Worm (Caenorhabditis elegans): ENCODE data around the gene syf-2.

Gene syf-2

DNA sequence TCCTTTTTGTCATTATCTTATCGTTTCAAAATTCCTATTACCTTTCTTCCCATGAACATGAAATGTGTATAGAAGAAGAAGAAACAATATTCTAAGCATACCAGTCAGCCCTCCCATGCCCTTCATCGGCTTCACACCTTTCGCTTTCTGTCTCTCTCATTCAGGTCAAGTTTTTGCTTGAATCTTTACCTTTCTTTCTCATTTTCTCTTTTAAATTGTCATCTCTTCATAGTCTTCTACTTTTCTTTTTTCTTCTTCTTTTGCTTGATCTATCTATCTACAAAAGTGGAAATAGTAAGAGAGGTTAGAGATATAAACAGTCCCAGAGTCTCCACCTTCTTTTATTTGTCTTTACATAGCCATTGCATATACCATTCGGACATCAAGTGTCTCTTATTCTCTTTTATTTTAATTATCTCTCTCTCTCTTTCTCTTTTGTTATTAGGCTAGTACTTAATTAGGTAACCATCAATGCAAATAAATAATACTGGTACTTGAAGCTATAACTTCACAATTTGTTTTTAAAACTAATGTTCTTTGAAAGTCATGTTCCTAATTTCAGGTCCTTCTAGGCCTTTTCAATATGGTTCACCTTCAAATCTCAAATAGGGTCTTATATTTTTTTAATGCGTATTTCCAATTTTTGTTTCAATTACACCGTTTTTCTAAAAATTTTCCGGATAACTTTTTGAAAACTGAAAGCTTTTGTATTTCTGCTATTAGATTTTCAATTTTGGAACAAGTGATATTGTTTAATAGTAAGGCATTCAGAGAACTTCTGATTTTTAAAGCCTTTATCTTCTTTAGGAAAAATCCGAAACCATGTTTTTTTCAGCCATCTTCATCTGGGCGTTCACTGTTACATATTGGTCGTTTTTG, 39.7 kb upstream of the syf-2 start, which contains the start of gene dpy-31 (continued):
- TF ChIP-seq unc-39 (tag; optimal IDR thresholded peaks at IDR 0.05) (no peak), hlh-11 (tag; optimal IDR thresholded peaks at IDR 0.05) (peak; percentile 13), mep-1 (tag; optimal IDR thresholded peaks at IDR 0.05) (peak; percentile 58), cey-2 (tag; optimal IDR thresholded peaks at IDR 0.05; ENCODE audit: borderline replicate concordance, insufficient read depth) (peak; percentile 34), rbr-2 (tag; optimal IDR thresholded peaks at IDR 0.05) (no peak), nhr-77 (tag; optimal IDR thresholded peaks at IDR 0.05) (peak; percentile 12), daf-12 (tag; optimal IDR thresholded peaks at IDR 0.05) (no peak)

DNA sequence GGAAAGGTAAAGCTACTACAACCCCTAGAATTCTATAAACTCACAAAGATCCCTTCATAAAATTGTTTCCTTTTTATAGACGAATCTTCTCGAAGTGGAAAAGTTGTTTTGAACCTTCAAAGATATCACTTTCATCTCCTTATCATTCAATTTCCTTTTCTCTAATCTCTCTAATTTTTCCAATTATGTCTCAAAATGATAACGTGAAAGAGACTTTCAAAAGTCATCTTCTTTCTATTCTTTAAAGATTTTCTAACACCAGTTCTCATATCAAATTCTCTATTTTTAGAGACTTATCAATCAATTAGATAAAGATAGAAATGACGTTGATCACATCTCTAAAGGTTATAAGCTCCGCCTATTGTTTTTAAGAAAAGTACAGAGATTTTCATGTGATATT, 37.6 kb upstream of the syf-2 start:
- TF ChIP-seq cey-2 (tag; optimal IDR thresholded peaks at IDR 0.05; ENCODE audit: borderline replicate concordance, insufficient read depth): peak; percentile 17
- peak; percentile 17 for TF ChIP-seq dve-1 (tag; optimal IDR thresholded peaks at IDR 0.05; ENCODE audit: insufficient read depth)
- no peak for TF ChIP-seq nhr-10 (tag; optimal IDR thresholded peaks at IDR 0.05)
- TF ChIP-seq nhr-41 (GFP tag; IDR thresholded peaks at IDR 0.05): no peak
- TF ChIP-seq mep-1 (tag; optimal IDR thresholded peaks at IDR 0.05): peak; percentile 25
- no peak for TF ChIP-seq daf-16 (GFP tag; optimal IDR thresholded peaks at IDR 0.05)
- no peak for TF ChIP-seq daf-16 (tag; optimal IDR thresholded peaks at IDR 0.05)
- TF ChIP-seq hif-1 (tag; optimal IDR thresholded peaks at IDR 0.05): no peak

DNA sequence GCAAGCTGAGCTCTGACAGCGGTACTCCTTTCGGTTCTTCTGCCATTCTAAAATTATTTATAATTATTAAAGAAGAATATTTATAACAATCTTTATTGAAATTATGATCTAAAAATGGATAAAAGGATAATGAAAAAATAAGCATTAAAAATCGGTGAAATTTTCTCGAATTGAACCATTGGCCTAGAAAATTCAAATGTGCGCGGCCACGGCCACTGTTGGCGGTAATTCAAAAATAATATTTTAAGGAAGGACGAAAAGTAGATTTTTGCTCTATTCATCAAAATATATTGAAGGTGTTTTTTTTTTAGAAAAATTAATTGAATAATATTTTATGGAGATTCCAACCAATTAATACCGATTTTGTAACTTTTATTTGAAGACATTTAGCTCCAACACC, 36.9 kb upstream of the syf-2 start, which contains the start of gene pfd-5:
pfd-5 (minus strand) TSS at position 47 of the 400 bp plus-strand sequence.
- TF ChIP-seq aly-2 (tag; optimal IDR thresholded peaks at IDR 0.05) (no peak), mep-1 (tag; optimal IDR thresholded peaks at IDR 0.05) (peak; percentile 41), F10B5.3 (tag; optimal IDR thresholded peaks at IDR 0.05) (no peak), ceh-44 (GFP tag; IDR thresholded peaks at IDR 0.05) (0 out of 2 replicates have a peak, but pooled peaks have one; percentile 26), hif-1 (tag; optimal IDR thresholded peaks at IDR 0.05) (peak in 1 of 2 experiments; percentile 88), hlh-30 (tag; optimal IDR thresholded peaks at IDR 0.05; ENCODE audit: insufficient read depth) (peak; percentile 36), mes-2 (tag; optimal IDR thresholded peaks at IDR 0.05; ENCODE audit: poor library complexity, severe bottlenecking) (peak; percentile 98), php-3 (GFP tag; IDR thresholded peaks at IDR 0.05) (no peak), zip-2 (tag; optimal IDR thresholded peaks at IDR 0.05) (no peak), lin-39 (tag; optimal IDR thresholded peaks at IDR 0.05) (no peak), vab-7 (GFP tag; IDR thresholded peaks at IDR 0.05) (no peak), daf-16 (GFP tag; optimal IDR thresholded peaks at IDR 0.05) (no peak), daf-16 (tag; optimal IDR thresholded peaks at IDR 0.05) (peak; percentile 15), unc-130 (GFP tag; optimal IDR thresholded peaks at IDR 0.05) (peak; percentile 57), daf-12 (tag; optimal IDR thresholded peaks at IDR 0.05) (no peak), nhr-10 (tag; optimal IDR thresholded peaks at IDR 0.05) (no peak), dve-1 (tag; optimal IDR thresholded peaks at IDR 0.05; ENCODE audit: insufficient read depth) (peak; percentile 22), lsy-2 (tag; optimal IDR thresholded peaks at IDR 0.05) (peak in 1 of 2 experiments; percentile 84), dpl-1 (GFP tag; optimal IDR thresholded peaks at IDR 0.05) (peak; percentile 92), lin-38 (GFP tag; IDR thresholded peaks at IDR 0.05) (peak; percentile 53)

DNA sequence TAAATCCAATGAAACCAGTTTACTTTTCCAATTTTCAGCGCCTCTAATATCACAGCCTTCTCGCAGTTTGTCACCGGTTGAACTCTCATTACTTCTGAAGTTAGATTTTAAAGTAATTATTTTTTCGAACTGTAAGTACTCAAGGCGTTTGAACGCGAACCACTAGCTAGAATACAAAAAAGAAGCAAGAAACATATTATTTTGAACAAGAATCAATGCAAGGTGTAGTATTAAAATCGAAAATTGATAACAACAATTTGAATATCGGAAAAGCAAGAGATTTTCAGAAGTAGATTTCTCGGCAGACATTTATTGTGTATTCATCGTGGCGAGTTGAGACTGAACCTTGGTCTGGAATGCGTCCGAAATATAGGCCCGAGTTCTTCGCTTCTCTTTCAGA, 36.1 kb upstream of the syf-2 start, which contains the start of gene exos-9:
exos-9 (minus strand) TSS at position 101 of the 400 bp plus-strand sequence.
- peak; percentile 31 for TF ChIP-seq aha-1 (tag)
- TF ChIP-seq T20F7.1 (GFP tag; optimal IDR thresholded peaks at IDR 0.05): no peak

DNA sequence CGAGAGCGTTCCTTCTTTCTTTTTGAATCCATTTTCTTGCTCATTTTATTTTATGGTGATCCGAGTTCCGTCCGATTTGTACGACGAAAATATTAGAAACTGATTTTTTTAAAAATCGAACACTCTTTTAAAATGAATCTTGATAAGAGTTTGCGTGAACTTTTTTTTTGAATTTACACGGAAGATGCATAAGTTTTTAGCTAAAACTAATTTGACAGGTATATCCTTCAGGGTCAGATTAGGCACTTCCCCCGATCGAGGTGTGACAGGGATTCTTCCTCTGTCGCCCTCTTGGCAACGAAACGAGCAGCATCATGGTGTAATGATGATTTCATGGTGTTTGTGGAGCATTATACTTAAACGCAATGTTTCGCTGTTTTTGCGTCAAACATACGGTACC, 33.4 kb upstream of the syf-2 start, which contains the start of gene F37C12.18:
F37C12.18 (minus strand) TSS at position 101 of the 400 bp plus-strand sequence.
- no peak for TF ChIP-seq lir-3 (tag; optimal IDR thresholded peaks at IDR 0.05)
- TF ChIP-seq aha-1 (tag): peak; percentile 68

All from whole organism, L4 larva.